Fruit fly (Drosophila melanogaster) whole organism, embryonic: ENCODE measurements around the gene CG12057.

ENCODE experiments used
- Adf1 ChIP-seq: fragments of 200-800 bp; sonication (Bioruptor generic); IDR thresholded peaks from 2 replicates; pipeline ENCODE4 v1.3.6; 2022; ENCODE audit warnings: missing biosample characterization, missing genetic modification characterization
- Antp ChIP-seq: fragments of 200-800 bp; sonication (Bioruptor generic); optimal IDR thresholded peaks from 3 replicates; lab custom pipeline; 2016; ENCODE audit warnings: missing biosample characterization, missing genetic modification characterization
- CG11093 ChIP-seq: fragments of 200-800 bp; sonication (Bioruptor generic); IDR thresholded peaks from 3 replicates; pipeline ENCODE4 v1.3.6; 2022; ENCODE audit warnings: missing biosample characterization, missing genetic modification characterization
- CG11560 ChIP-seq: fragments of 200-800 bp; sonication (Bioruptor generic); IDR thresholded peaks from 3 replicates; pipeline ENCODE4 v1.3.6; 2022; ENCODE audit warnings: missing biosample characterization, missing genetic modification characterization
- CG12942 ChIP-seq: fragments of 200-800 bp; sonication (Bioruptor generic); optimal IDR thresholded peaks from 3 replicates; lab custom pipeline; 2016; ENCODE audit warnings: missing biosample characterization, missing genetic modification characterization
- CG13624 ChIP-seq: fragments of 200-800 bp; sonication (Bioruptor generic); optimal IDR thresholded peaks from 2 replicates; lab custom pipeline; 2016; ENCODE audit warnings: missing biosample characterization, missing genetic modification characterization
- CG14965 ChIP-seq: fragments of 200-800 bp; sonication (Bioruptor generic); optimal IDR thresholded peaks from 2 replicates; lab custom pipeline; 2016; ENCODE audit warnings: missing biosample characterization, missing genetic modification characterization, borderline replicate concordance
- CG16815 ChIP-seq: fragments of 200-800 bp; sonication (Bioruptor generic); optimal IDR thresholded peaks from 3 replicates; lab custom pipeline; 2017; ENCODE audit warnings: missing biosample characterization, mild to moderate bottlenecking, missing genetic modification characterization
- CG16863 ChIP-seq: fragments of 200-800 bp; sonication (Bioruptor generic); optimal IDR thresholded peaks from 3 replicates; lab custom pipeline; 2016; ENCODE audit warnings: missing biosample characterization, missing genetic modification characterization
- CG1792 ChIP-seq: fragments of 200-800 bp; sonication (Bioruptor generic); optimal IDR thresholded peaks from 2 replicates; lab custom pipeline; 2016; ENCODE audit warnings: missing biosample characterization, missing genetic modification characterization
- CG31441 ChIP-seq: fragments of 200-800 bp; sonication (Bioruptor generic); IDR thresholded peaks from 2 replicates; pipeline ENCODE4 v1.3.6; 2022; ENCODE audit warnings: missing biosample characterization, missing genetic modification characterization
- CG4424 ChIP-seq: fragments of 200-800 bp; sonication (Bioruptor generic); optimal IDR thresholded peaks from 3 replicates; lab custom pipeline; 2016; ENCODE audit warnings: missing biosample characterization, missing genetic modification characterization
- CG4820 ChIP-seq: fragments of 200-800 bp; sonication (Bioruptor generic); optimal IDR thresholded peaks from 3 replicates; lab custom pipeline; 2016; ENCODE audit warnings: missing biosample characterization, missing genetic modification characterization
- CG7357 ChIP-seq: fragments of 200-800 bp; sonication (Bioruptor generic); IDR thresholded peaks from 3 replicates; pipeline ENCODE4 v1.3.6; 2022; ENCODE audit warnings: missing biosample characterization, missing genetic modification characterization
- CG8388 ChIP-seq: fragments of 200-800 bp; sonication (Bioruptor generic); optimal IDR thresholded peaks from 2 replicates; lab custom pipeline; 2019; ENCODE audit warnings: missing biosample characterization, mild to moderate bottlenecking, missing genetic modification characterization, moderate library complexity
- CG8924 ChIP-seq: fragments of 200-800 bp; optimal IDR thresholded peaks from 3 replicates; lab custom pipeline; 2019; ENCODE audit warnings: missing biosample characterization, mild to moderate bottlenecking, missing genetic modification characterization, moderate library complexity
- Doc2 ChIP-seq: fragments of 200-800 bp; sonication (Bioruptor generic); IDR thresholded peaks from 2 replicates; pipeline ENCODE4 v1.3.6; 2022; ENCODE audit warnings: missing biosample characterization, missing genetic modification characterization
- Gsc ChIP-seq: fragments of 200-800 bp; sonication (Bioruptor generic); IDR thresholded peaks from 2 replicates; pipeline ENCODE4 v1.3.6; 2022; ENCODE audit warnings: missing biosample characterization, missing genetic modification characterization
- Hr3 ChIP-seq: fragments of 200-800 bp; sonication (Bioruptor generic); optimal IDR thresholded peaks from 3 replicates; lab custom pipeline; 2016; ENCODE audit warnings: missing biosample characterization, missing genetic modification characterization
- Optix ChIP-seq: fragments of 200-800 bp; sonication (Bioruptor generic); IDR thresholded peaks from 3 replicates; pipeline ENCODE4 v1.3.6; 2022; ENCODE audit warnings: missing biosample characterization, missing genetic modification characterization
- Rx ChIP-seq: fragments of 200-800 bp; sonication (Bioruptor generic); IDR thresholded peaks from 2 replicates; pipeline ENCODE4 v1.3.6; 2022; ENCODE audit warnings: missing biosample characterization, missing genetic modification characterization
- Vsx1 ChIP-seq: fragments of 200-800 bp; sonication (Bioruptor generic); optimal IDR thresholded peaks from 2 replicates; lab custom pipeline; 2017; ENCODE audit warnings: missing biosample characterization, mild to moderate bottlenecking, missing genetic modification characterization, missing genetic modification reagents
- ara ChIP-seq: fragments of 200-800 bp; sonication (Bioruptor generic); IDR thresholded peaks from 2 replicates; pipeline ENCODE4 v1.3.6; 2022; ENCODE audit warnings: missing biosample characterization, missing genetic modification characterization
- bab2 ChIP-seq: fragments of 200-800 bp; sonication (Bioruptor generic); optimal IDR thresholded peaks from 2 replicates; lab custom pipeline; 2016; ENCODE audit warnings: missing biosample characterization, missing genetic modification characterization
- bsh ChIP-seq, 2 experiments: fragments of 200-800 bp; sonication (Bioruptor generic); optimal IDR thresholded peaks; 2 replicates each; lab custom pipeline; 2017 to 2018; ENCODE audit warnings: mild to moderate bottlenecking in 2 of 2, missing biosample characterization in 2 of 2, missing genetic modification characterization in 2 of 2, moderate library complexity in 1 of 2
- btn ChIP-seq: fragments of 200-800 bp; sonication (Bioruptor generic); optimal IDR thresholded peaks from 2 replicates; lab custom pipeline; 2016; ENCODE audit warnings: missing biosample characterization, missing genetic modification characterization
- cad ChIP-seq: fragments of >200 bp; optimal IDR thresholded peaks from 2 replicates; lab custom pipeline; 2017; ENCODE audit warnings: missing biosample characterization, missing genetic modification characterization
- cato ChIP-seq: fragments of 200-800 bp; sonication (Bioruptor generic); optimal IDR thresholded peaks from 2 replicates; lab custom pipeline; 2016; ENCODE audit warnings: missing biosample characterization, missing genetic modification characterization, borderline replicate concordance
- crol ChIP-seq: fragments of 200-800 bp; sonication (Bioruptor generic); IDR thresholded peaks from 2 replicates; pipeline ENCODE4 v1.3.6; 2022; ENCODE audit warnings: missing biosample characterization, missing genetic modification characterization
- danr ChIP-seq: fragments of 200-800 bp; sonication (Bioruptor generic); IDR thresholded peaks from 2 replicates; pipeline ENCODE4 v1.3.6; 2022; ENCODE audit warnings: missing biosample characterization, missing genetic modification characterization
- fd96Cb ChIP-seq: fragments of 200-800 bp; sonication (Bioruptor generic); optimal IDR thresholded peaks from 2 replicates; lab custom pipeline; 2018; ENCODE audit warnings: missing biosample characterization, mild to moderate bottlenecking, missing genetic modification characterization, moderate library complexity
- ftz-f1 ChIP-seq: fragments of 200-800 bp; sonication (Bioruptor generic); optimal IDR thresholded peaks from 2 replicates; lab custom pipeline; 2016; ENCODE audit warnings: missing biosample characterization, missing genetic modification characterization
- gsb ChIP-seq: fragments of 200-800 bp; sonication (Bioruptor generic); IDR thresholded peaks from 2 replicates; pipeline ENCODE4 v1.3.6; 2022; ENCODE audit warnings: missing biosample characterization, missing genetic modification characterization
- hkb ChIP-seq, 2 experiments: fragments of 200-800 bp in 1 of 2; fragments of >200 bp in 1 of 2; sonication (Bioruptor generic) in 1 of 2; IDR thresholded peaks in 1 of 2; optimal IDR thresholded peaks in 1 of 2; 2 replicates each; pipeline versions ENCODE4 v1.3.6 to Lab custom; 2017 to 2022; ENCODE audit warnings: missing biosample characterization in 1 of 2, missing genetic modification characterization in 1 of 2
- insv ChIP-seq, 2 experiments: fragments of 200-800 bp; sonication (Bioruptor generic); optimal IDR thresholded peaks; 3 replicates each; lab custom pipeline; 2016 to 2018; ENCODE audit warnings: missing biosample characterization in 2 of 2, missing genetic modification characterization in 2 of 2
- knrl ChIP-seq: fragments of 200-800 bp; sonication (Bioruptor generic); IDR thresholded peaks from 3 replicates; pipeline ENCODE4 v1.3.6; 2022; ENCODE audit warnings: missing biosample characterization, missing genetic modification characterization; ENCODE audit not compliant: partially characterized antibody
- lov ChIP-seq, 2 experiments: fragments of 200-800 bp in 1 of 2; fragments of >200 bp in 1 of 2; sonication (Bioruptor generic) in 1 of 2; IDR thresholded peaks in 1 of 2; optimal IDR thresholded peaks in 1 of 2; 2 replicates in 1 of 2; 3 replicates in 1 of 2; pipeline versions ENCODE4 v1.3.6 to Lab custom; 2017 to 2022; ENCODE audit warnings: missing biosample characterization in 1 of 2, missing genetic modification characterization in 1 of 2
- nau ChIP-seq: fragments of 200-800 bp; sonication (Bioruptor generic); optimal IDR thresholded peaks from 3 replicates; lab custom pipeline; 2017; ENCODE audit warnings: missing biosample characterization, mild to moderate bottlenecking, missing genetic modification characterization, missing genetic modification reagents
- p53 ChIP-seq: fragments of 200-800 bp; sonication (Bioruptor generic); optimal IDR thresholded peaks from 2 replicates; lab custom pipeline; 2016; ENCODE audit warnings: missing biosample characterization, missing genetic modification characterization
- pnt ChIP-seq: fragments of 200-800 bp; sonication (Bioruptor generic); optimal IDR thresholded peaks from 3 replicates; lab custom pipeline; 2016; ENCODE audit warnings: missing biosample characterization, missing genetic modification characterization
- ranshi ChIP-seq: fragments of 200-800 bp; sonication (Bioruptor generic); IDR thresholded peaks from 2 replicates; pipeline ENCODE4 v1.3.6; 2022; ENCODE audit warnings: missing biosample characterization, missing genetic modification characterization
- sens ChIP-seq: fragments of 200-800 bp; sonication (Bioruptor generic); peaks from one replicate; lab custom pipeline; 2016; ENCODE audit warnings: missing biosample characterization, missing genetic modification characterization
- sob ChIP-seq: fragments of 200-800 bp; sonication (Bioruptor generic); IDR thresholded peaks from 2 replicates; pipeline ENCODE4 v1.3.6; 2022; ENCODE audit warnings: missing biosample characterization, missing genetic modification characterization
- unpg ChIP-seq: fragments of 200-800 bp; sonication (Bioruptor generic); optimal IDR thresholded peaks from 3 replicates; lab custom pipeline; 2018; ENCODE audit warnings: missing biosample characterization, mild to moderate bottlenecking, missing genetic modification characterization, moderate library complexity
- vvl ChIP-seq: fragments of 200-800 bp; sonication (Bioruptor generic); IDR thresholded peaks from 2 replicates; pipeline ENCODE4 v1.3.6; 2022; ENCODE audit warnings: missing biosample characterization, missing genetic modification characterization
- wdn ChIP-seq: fragments of 200-800 bp; sonication (Bioruptor generic); IDR thresholded peaks from 2 replicates; pipeline ENCODE4 v1.3.6; 2022; ENCODE audit warnings: missing biosample characterization, missing genetic modification characterization
- zen ChIP-seq: fragments of 200-800 bp; sonication (Bioruptor generic); optimal IDR thresholded peaks from 3 replicates; lab custom pipeline; 2018; ENCODE audit warnings: missing biosample characterization, mild to moderate bottlenecking, missing genetic modification characterization, moderate library complexity
- zfh1 ChIP-seq: fragments of 200-800 bp; sonication (Bioruptor generic); IDR thresholded peaks from 3 replicates; pipeline ENCODE4 v1.3.6; 2022; ENCODE audit warnings: missing biosample characterization, missing genetic modification characterization

Gene CG12057

dm6 chrX:9216572-9216971 is 25.1 kb downstream of the CG12057 start, which contains the start of gene CG15369:
TSS of gene CG15369 (plus strand) at chrX:9216872.
- TF ChIP-seq crol (no peak), Rx (GFP tag; lab: Robert Waterston, UW) (no peak), CG13624 (GFP tag; lab: Kevin White, UChicago) (no peak), ara (GFP tag; lab: Robert Waterston, UW) (no peak), sob (GFP tag; lab: Robert Waterston, UW) (no peak), wdn (GFP tag; lab: Robert Waterston, UW) (no peak)
- TF ChIP-seq, all 482 proteins: peak for 0

DNA sequence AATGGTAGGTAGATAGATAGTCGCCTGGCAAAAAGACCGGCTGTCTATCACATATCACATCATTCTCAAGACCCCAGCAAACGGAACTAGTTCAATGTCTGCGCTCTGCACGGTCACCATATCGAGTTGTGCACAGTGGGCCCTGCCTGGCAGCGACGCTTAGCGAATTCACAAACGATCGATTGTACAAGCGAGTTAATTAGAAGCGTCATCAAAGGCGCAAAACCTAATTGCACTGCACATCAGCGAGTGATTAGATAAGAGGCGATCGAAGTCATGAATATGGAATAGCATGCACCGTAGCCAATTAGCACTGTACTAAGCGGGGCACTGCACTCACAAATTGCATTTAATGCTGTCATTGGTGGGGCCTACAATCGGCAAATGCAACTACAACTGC is 29.0 kb downstream of the CG12057 start:
- TF ChIP-seq Hr3 (GFP tag; lab: Kevin White, UChicago) = no peak
- TF ChIP-seq unpg (GFP tag; lab: Kevin White, UChicago) = peak; percentile 6
- TF ChIP-seq Vsx1 (GFP tag; lab: Kevin White, UChicago) = no peak
- no peak for TF ChIP-seq hkb (optimal IDR thresholded peaks at IDR 0.05; lab: Kevin White, UChicago)
- 0 out of 2 replicates have a peak, but pooled peaks have one; percentile 19 for TF ChIP-seq hkb (GFP tag; IDR thresholded peaks at IDR 0.05; lab: Robert Waterston, UW)
- peak; percentile 14 for TF ChIP-seq btn
- peak; percentile 1 for TF ChIP-seq CG4424
- TF ChIP-seq cato (GFP tag; lab: Kevin White, UChicago) = no peak
- TF ChIP-seq Rx (GFP tag; lab: Robert Waterston, UW) = peak; percentile 39
- TF ChIP-seq Optix (GFP tag; lab: Robert Waterston, UW) = peak; percentile 51; the same call in 1 of the 3 replicates
- peak; percentile 15 for TF ChIP-seq pnt (GFP tag; lab: Kevin White, UChicago)
- no peak for TF ChIP-seq p53 (GFP tag; lab: Kevin White, UChicago)
- TF ChIP-seq CG16863 = peak; percentile 2
- no peak for TF ChIP-seq CG14965 (GFP tag; lab: Kevin White, UChicago)
- TF ChIP-seq ara (GFP tag; lab: Robert Waterston, UW) = peak; percentile 55; the same call in 1 of the 2 replicates
- no peak for TF ChIP-seq lov (optimal IDR thresholded peaks at IDR 0.05; lab: Kevin White, UChicago)
- TF ChIP-seq lov (GFP tag; IDR thresholded peaks at IDR 0.05; lab: Robert Waterston, UW) = no peak
- no peak for TF ChIP-seq gsb (GFP tag; lab: Robert Waterston, UW)
- TF ChIP-seq CG8924 (tag; lab: Kevin White, UChicago) = no peak
- TF ChIP-seq bab2 (GFP tag; lab: Kevin White, UChicago) = peak; percentile 13
- no peak for TF ChIP-seq CG1792 (GFP tag; lab: Kevin White, UChicago)
- peak; percentile 54 for TF ChIP-seq sens (GFP tag; lab: Kevin White, UChicago)
- no peak for TF ChIP-seq Doc2 (GFP tag; lab: Robert Waterston, UW)
- peak in 1 of 2 experiments; percentile 52 for TF ChIP-seq bsh (GFP tag; optimal IDR thresholded peaks at IDR 0.05; lab: Kevin White, UChicago)
- no peak for TF ChIP-seq ftz-f1 (GFP tag; lab: Kevin White, UChicago)
- TF ChIP-seq CG4820 (GFP tag; lab: Kevin White, UChicago) = peak; percentile 14
- TF ChIP-seq cad (GFP tag; lab: Kevin White, UChicago) = no peak
- TF ChIP-seq vvl = 0 out of 2 replicates have a peak, but pooled peaks have one; percentile 17
- TF ChIP-seq Adf1 (GFP tag; lab: Robert Waterston, UW) = no peak
- no peak for TF ChIP-seq danr (GFP tag; lab: Robert Waterston, UW)
- TF ChIP-seq nau = no peak
- 0 out of 3 replicates have a peak, but pooled peaks have one; percentile 37 for TF ChIP-seq CG11560
- peak; percentile 35 for TF ChIP-seq fd96Cb (tag; lab: Kevin White, UChicago)
- TF ChIP-seq CG8388 (GFP tag; lab: Kevin White, UChicago) = peak; percentile 0
- peak; percentile 10 for TF ChIP-seq zen (tag; lab: Kevin White, UChicago)
- TF ChIP-seq insv (GFP tag; optimal IDR thresholded peaks at IDR 0.05; lab: Kevin White, UChicago) = no peak
- peak; percentile 16; the same call in 1 of the 2 replicates for TF ChIP-seq CG31441 (GFP tag; lab: Robert Waterston, UW)
- TF ChIP-seq zfh1 (GFP tag; lab: Robert Waterston, UW) = peak; percentile 49; the same call in 1 of the 3 replicates
- peak; percentile 49; the same call in 1 of the 2 replicates for TF ChIP-seq Gsc (GFP tag; lab: Robert Waterston, UW)
- TF ChIP-seq ranshi (GFP tag; lab: Robert Waterston, UW) = peak; percentile 29; the same call in 1 of the 2 replicates
- TF ChIP-seq knrl = no peak
- TF ChIP-seq CG12942 (GFP tag; lab: Kevin White, UChicago) = no peak
- peak; percentile 32 for TF ChIP-seq Antp (GFP tag; lab: Kevin White, UChicago)
- TF ChIP-seq CG16815 (GFP tag; lab: Kevin White, UChicago) = peak; percentile 2
- peak; percentile 41; the same call in 1 of the 3 replicates for TF ChIP-seq CG11093
- TF ChIP-seq CG7357 (GFP tag; lab: Robert Waterston, UW) = peak; percentile 34; the same call in 1 of the 3 replicates
